Fruit fly (Drosophila melanogaster) whole organism, embryonic: ENCODE data around the gene Blos4.

Experiments used
- Abd-B ChIP-seq: fragments of 200-800 bp; sonication (Bioruptor generic); optimal IDR thresholded peaks from 2 replicates; lab custom pipeline; 2018; ENCODE audit warnings: missing biosample characterization, mild to moderate bottlenecking, missing genetic modification characterization, moderate library complexity
- B-H1 ChIP-seq: fragments of 200-800 bp; sonication (Bioruptor generic); IDR thresholded peaks from 3 replicates; pipeline ENCODE4 v1.3.6; 2022; ENCODE audit warnings: missing biosample characterization, missing genetic modification characterization
- CG10959 ChIP-seq: fragments of 200-800 bp; sonication (Bioruptor generic); IDR thresholded peaks from 2 replicates; pipeline ENCODE4 v1.3.6; 2022; ENCODE audit warnings: missing biosample characterization, missing genetic modification characterization
- CG11695 ChIP-seq: fragments of 200-800 bp; sonication (Bioruptor generic); IDR thresholded peaks from 3 replicates; pipeline ENCODE4 v1.3.6; 2022; ENCODE audit warnings: missing biosample characterization, missing genetic modification characterization
- CG11723 ChIP-seq: fragments of 200-800 bp; sonication (Bioruptor generic); optimal IDR thresholded peaks from 2 replicates; lab custom pipeline; 2017; ENCODE audit warnings: missing biosample characterization, mild to moderate bottlenecking, missing genetic modification characterization
- CG12659 ChIP-seq: fragments of 200-800 bp; sonication (Bioruptor generic); optimal IDR thresholded peaks from 3 replicates; lab custom pipeline; 2017; ENCODE audit warnings: mild to moderate bottlenecking, missing biosample characterization, missing genetic modification reagents, missing genetic modification characterization
- CG14710 ChIP-seq: fragments of 200-800 bp; sonication (Bioruptor generic); optimal IDR thresholded peaks from 3 replicates; lab custom pipeline; 2019; ENCODE audit warnings: missing biosample characterization, mild to moderate bottlenecking, missing genetic modification characterization, moderate library complexity
- CG1529 ChIP-seq: fragments of 200-800 bp; sonication (Bioruptor generic); optimal IDR thresholded peaks from 3 replicates; lab custom pipeline; 2018; ENCODE audit warnings: missing biosample characterization, missing genetic modification characterization
- CG15479 ChIP-seq: fragments of 200-800 bp; sonication (Bioruptor generic); optimal IDR thresholded peaks from 3 replicates; lab custom pipeline; 2019; ENCODE audit warnings: missing biosample characterization, mild to moderate bottlenecking, missing genetic modification characterization, moderate library complexity
- CG15601 ChIP-seq: fragments of 200-800 bp; sonication (Bioruptor generic); optimal IDR thresholded peaks from 3 replicates; lab custom pipeline; 2019; ENCODE audit warnings: missing biosample characterization, mild to moderate bottlenecking, missing genetic modification characterization, moderate library complexity
- CG16863 ChIP-seq: fragments of 200-800 bp; sonication (Bioruptor generic); optimal IDR thresholded peaks from 3 replicates; lab custom pipeline; 2016; ENCODE audit warnings: missing biosample characterization, missing genetic modification characterization
- CG17328 ChIP-seq: fragments of 200-800 bp; sonication (Bioruptor generic); IDR thresholded peaks from 2 replicates; pipeline ENCODE4 v1.3.6; 2022; ENCODE audit warnings: missing biosample characterization, missing genetic modification characterization
- CG17829 ChIP-seq: fragments of 200-800 bp; optimal IDR thresholded peaks from 2 replicates; lab custom pipeline; 2019; ENCODE audit warnings: missing biosample characterization, mild to moderate bottlenecking, missing genetic modification characterization, moderate library complexity
- CG18011 ChIP-seq: fragments of 200-800 bp; sonication (Bioruptor generic); optimal IDR thresholded peaks from 2 replicates; lab custom pipeline; 2017; ENCODE audit warnings: missing biosample characterization, missing genetic modification characterization, mild to moderate bottlenecking, moderate library complexity, missing genotype
- CG2712 ChIP-seq: fragments of 200-800 bp; optimal IDR thresholded peaks from 3 replicates; lab custom pipeline; 2019; ENCODE audit warnings: missing biosample characterization, mild to moderate bottlenecking, missing genetic modification characterization, moderate library complexity
- CG30431 ChIP-seq: fragments of 200-800 bp; sonication (Bioruptor generic); optimal IDR thresholded peaks from 2 replicates; lab custom pipeline; 2017; ENCODE audit warnings: missing biosample characterization, missing genetic modification characterization
- CG4424 ChIP-seq: fragments of 200-800 bp; sonication (Bioruptor generic); optimal IDR thresholded peaks from 3 replicates; lab custom pipeline; 2016; ENCODE audit warnings: missing biosample characterization, missing genetic modification characterization
- CG6683 ChIP-seq: fragments of 200-800 bp; sonication (Bioruptor generic); optimal IDR thresholded peaks from 2 replicates; lab custom pipeline; 2017; ENCODE audit warnings: missing biosample characterization, mild to moderate bottlenecking, missing genetic modification characterization, missing genetic modification reagents
- CG7963 ChIP-seq: fragments of 200-800 bp; sonication (Bioruptor generic); IDR thresholded peaks from 3 replicates; pipeline ENCODE4 v1.3.6; 2022; ENCODE audit warnings: missing biosample characterization, missing genetic modification characterization; ENCODE audit not compliant: partially characterized antibody
- CG8281 ChIP-seq: fragments of 200-800 bp; sonication (Bioruptor generic); optimal IDR thresholded peaks from 2 replicates; lab custom pipeline; 2018; ENCODE audit warnings: missing biosample characterization, mild to moderate bottlenecking, missing genetic modification characterization, moderate library complexity
- CG9437 ChIP-seq: fragments of 200-800 bp; sonication (Bioruptor generic); optimal IDR thresholded peaks from 2 replicates; lab custom pipeline; 2018; ENCODE audit warnings: missing biosample characterization, mild to moderate bottlenecking, missing genetic modification characterization
- Chrac-16 ChIP-seq: fragments of 200-800 bp; sonication (Bioruptor generic); optimal IDR thresholded peaks from 3 replicates; lab custom pipeline; 2016; ENCODE audit warnings: missing biosample characterization, missing genetic modification characterization
- Doc3 ChIP-seq: fragments of 200-800 bp; sonication (Bioruptor generic); IDR thresholded peaks from 3 replicates; pipeline ENCODE4 v1.3.6; 2022; ENCODE audit warnings: missing biosample characterization, missing genetic modification characterization; ENCODE audit not compliant: partially characterized antibody
- E2f2 ChIP-seq: fragments of 200-800 bp; sonication (Bioruptor generic); IDR thresholded peaks from 2 replicates; pipeline ENCODE4 v1.3.6; 2022; ENCODE audit warnings: missing biosample characterization, missing genetic modification characterization
- NC2α ChIP-seq: fragments of 200-800 bp; sonication (Bioruptor generic); optimal IDR thresholded peaks from 2 replicates; lab custom pipeline; 2016; ENCODE audit warnings: missing biosample characterization, missing genetic modification characterization
- NC2β ChIP-seq: fragments of 200-800 bp; sonication (Bioruptor generic); optimal IDR thresholded peaks from 2 replicates; lab custom pipeline; 2016; ENCODE audit warnings: missing biosample characterization, missing genetic modification characterization
- Neu2 ChIP-seq: fragments of 200-800 bp; sonication (Bioruptor generic); optimal IDR thresholded peaks from 3 replicates; lab custom pipeline; 2016; ENCODE audit warnings: missing biosample characterization, missing genetic modification characterization, borderline replicate concordance
- Nf-YB ChIP-seq: fragments of 200-800 bp; sonication (Bioruptor generic); optimal IDR thresholded peaks from 3 replicates; lab custom pipeline; 2019; ENCODE audit warnings: missing biosample characterization, mild to moderate bottlenecking, missing genetic modification characterization, moderate library complexity
- PHDP ChIP-seq: fragments of 200-800 bp; sonication (Bioruptor generic); optimal IDR thresholded peaks from 3 replicates; lab custom pipeline; 2018; ENCODE audit warnings: missing biosample characterization, mild to moderate bottlenecking, missing genetic modification characterization, moderate library complexity
- Sox102F ChIP-seq: fragments of 200-800 bp; sonication (Bioruptor generic); optimal IDR thresholded peaks from 2 replicates; lab custom pipeline; 2018; ENCODE audit warnings: missing biosample characterization, mild to moderate bottlenecking, missing genetic modification characterization, moderate library complexity
- Sry-δ ChIP-seq: fragments of 200-800 bp; sonication (Bioruptor generic); optimal IDR thresholded peaks from 2 replicates; lab custom pipeline; 2016; ENCODE audit warnings: missing biosample characterization, missing genetic modification characterization
- az2 ChIP-seq: fragments of 200-800 bp; sonication (Bioruptor generic); optimal IDR thresholded peaks from 3 replicates; lab custom pipeline; 2016; ENCODE audit warnings: missing biosample characterization, missing genetic modification characterization
- chif ChIP-seq, 2 experiments: fragments of 200-800 bp; sonication (Bioruptor generic); optimal IDR thresholded peaks; 3 replicates each; lab custom pipeline; 2016; ENCODE audit warnings: missing biosample characterization in 2 of 2, missing genetic modification characterization in 2 of 2
- crc ChIP-seq: fragments of 200-800 bp; sonication (Bioruptor generic); optimal IDR thresholded peaks from 2 replicates; lab custom pipeline; 2016; ENCODE audit warnings: missing biosample characterization, missing genetic modification characterization
- crol ChIP-seq: fragments of 200-800 bp; sonication (Bioruptor generic); IDR thresholded peaks from 2 replicates; pipeline ENCODE4 v1.3.6; 2022; ENCODE audit warnings: missing biosample characterization, missing genetic modification characterization
- cwo ChIP-seq: fragments of 200-800 bp; sonication (Bioruptor generic); optimal IDR thresholded peaks from 3 replicates; lab custom pipeline; 2017; ENCODE audit warnings: missing biosample characterization, missing genetic modification characterization, mild to moderate bottlenecking, moderate library complexity, missing genetic modification reagents
- dysf ChIP-seq: fragments of 200-800 bp; sonication (Bioruptor generic); IDR thresholded peaks from 3 replicates; pipeline ENCODE4 v1.3.6; 2022; ENCODE audit warnings: missing biosample characterization, missing genetic modification characterization
- grn ChIP-seq: fragments of 200-800 bp; sonication (Bioruptor generic); optimal IDR thresholded peaks from 3 replicates; lab custom pipeline; 2017; ENCODE audit warnings: missing biosample characterization, missing genetic modification characterization
- hb ChIP-seq: fragments of 200-800 bp; sonication (Bioruptor generic); IDR thresholded peaks from 3 replicates; pipeline ENCODE4 v1.3.6; 2022; ENCODE audit warnings: missing biosample characterization, missing genetic modification characterization; ENCODE audit not compliant: partially characterized antibody
- lilli ChIP-seq: fragments of 200-800 bp; sonication (Bioruptor generic); optimal IDR thresholded peaks from 3 replicates; lab custom pipeline; 2016; ENCODE audit warnings: missing biosample characterization, missing genetic modification characterization
- lola ChIP-seq, 3 experiments: fragments of >200 bp in 2 of 3; fragments of 200-800 bp in 1 of 3; sonication (Bioruptor generic) in 1 of 3; optimal IDR thresholded peaks; 2 replicates each; lab custom pipeline; 2017 to 2019; ENCODE audit warnings: missing biosample characterization in 3 of 3, missing genetic modification characterization in 3 of 3, mild to moderate bottlenecking in 1 of 3, moderate library complexity in 1 of 3
- lov ChIP-seq, 2 experiments: fragments of 200-800 bp in 1 of 2; fragments of >200 bp in 1 of 2; sonication (Bioruptor generic) in 1 of 2; IDR thresholded peaks in 1 of 2; optimal IDR thresholded peaks in 1 of 2; 2 replicates in 1 of 2; 3 replicates in 1 of 2; pipeline versions ENCODE4 v1.3.6 to Lab custom; 2017 to 2022; ENCODE audit warnings: missing biosample characterization in 1 of 2, missing genetic modification characterization in 1 of 2
- nmo ChIP-seq: fragments of 200-800 bp; sonication (Bioruptor generic); optimal IDR thresholded peaks from 2 replicates; lab custom pipeline; 2018; ENCODE audit warnings: missing biosample characterization, mild to moderate bottlenecking, missing genetic modification characterization, moderate library complexity
- onecut ChIP-seq: fragments of 200-800 bp; sonication (Bioruptor generic); IDR thresholded peaks from 2 replicates; pipeline ENCODE4 v1.3.6; 2022; ENCODE audit warnings: missing biosample characterization, missing genetic modification characterization
- pros ChIP-seq: fragments of 200-800 bp; sonication (Bioruptor generic); optimal IDR thresholded peaks from 3 replicates; lab custom pipeline; 2019; ENCODE audit warnings: missing biosample characterization, mild to moderate bottlenecking, missing genetic modification characterization, moderate library complexity
- schlank ChIP-seq: fragments of 200-800 bp; sonication (Bioruptor generic); optimal IDR thresholded peaks from 2 replicates; lab custom pipeline; 2018; ENCODE audit warnings: missing biosample characterization, mild to moderate bottlenecking, missing genetic modification characterization
- tio ChIP-seq: fragments of 200-800 bp; sonication (Bioruptor generic); optimal IDR thresholded peaks from 2 replicates; lab custom pipeline; 2017; ENCODE audit warnings: missing biosample characterization, missing genetic modification characterization, inconsistent platforms
- unpg ChIP-seq: fragments of 200-800 bp; sonication (Bioruptor generic); optimal IDR thresholded peaks from 3 replicates; lab custom pipeline; 2018; ENCODE audit warnings: missing biosample characterization, mild to moderate bottlenecking, missing genetic modification characterization, moderate library complexity

Gene Blos4

DNA sequence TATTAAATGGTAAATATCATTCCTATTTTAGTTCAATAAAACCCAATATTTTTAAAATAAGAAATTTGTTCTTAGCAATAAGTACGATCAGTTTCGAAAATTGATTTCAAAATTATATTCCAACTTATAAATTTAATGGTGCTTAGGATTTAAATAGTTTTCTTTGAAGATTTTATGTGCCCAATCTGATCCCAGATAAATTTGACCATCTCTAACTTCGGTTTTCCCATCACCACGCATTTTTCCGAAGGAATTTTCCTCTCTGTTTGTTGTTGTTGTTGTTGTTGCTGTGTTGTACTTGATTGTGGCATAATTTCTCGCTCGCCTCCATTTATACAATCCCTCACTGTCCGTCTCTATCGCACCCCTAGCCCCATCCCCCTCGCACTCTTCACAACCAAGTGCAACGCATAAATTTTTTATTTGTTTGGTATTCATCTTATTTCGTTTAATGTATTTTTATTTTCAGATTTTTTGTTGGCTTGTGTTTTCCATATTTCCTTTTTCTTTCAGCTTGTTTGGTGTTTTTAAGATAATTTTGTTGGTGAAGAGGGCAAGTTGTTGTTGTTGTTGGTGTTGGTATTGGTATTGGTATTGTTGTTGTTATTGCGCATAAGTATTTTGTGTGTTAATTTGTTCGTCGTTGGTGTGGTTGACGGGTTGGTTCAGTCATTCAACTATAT, 29.1 kb upstream of the Blos4 start (continued):
- TF ChIP-seq CG2712 (tag; lab: Kevin White, UChicago), result peak; percentile 63
- no peak for TF ChIP-seq PHDP (tag; lab: Kevin White, UChicago)
- peak; percentile 35 for TF ChIP-seq CG15479 (GFP tag; lab: Kevin White, UChicago)
- no peak for TF ChIP-seq Nf-YB (GFP tag; lab: Kevin White, UChicago)
- TF ChIP-seq schlank, result no peak
- TF ChIP-seq lola (GFP tag; optimal IDR thresholded peaks at IDR 0.05; lab: Kevin White, UChicago), result peak in 1 of 3 experiments; percentile 62
- TF ChIP-seq CG18011 (GFP tag; lab: Kevin White, UChicago), result no peak
- peak; percentile 30 for TF ChIP-seq CG4424 (GFP tag; lab: Kevin White, UChicago)
- TF ChIP-seq CG8281 (tag; lab: Kevin White, UChicago), result peak; percentile 51
- no peak for TF ChIP-seq CG7963
- TF ChIP-seq hb, result no peak
- peak; percentile 37 for TF ChIP-seq Sox102F (GFP tag; lab: Kevin White, UChicago)
- peak; percentile 20; the same call in 1 of the 3 replicates for TF ChIP-seq CG11695 (GFP tag; lab: Robert Waterston, UW)
- TF ChIP-seq E2f2 (GFP tag; lab: Robert Waterston, UW), result peak; percentile 9; the same call in 1 of the 2 replicates
- TF ChIP-seq Abd-B (GFP tag; lab: Kevin White, UChicago), result peak; percentile 12
- no peak for TF ChIP-seq cwo
- TF ChIP-seq NC2α (GFP tag; lab: Kevin White, UChicago), result no peak
- TF ChIP-seq CG1529, result no peak
- no peak for TF ChIP-seq CG6683 (GFP tag; lab: Kevin White, UChicago)
- peak; percentile 15 for TF ChIP-seq CG15601 (tag; lab: Kevin White, UChicago)
- no peak for TF ChIP-seq NC2β (GFP tag; lab: Kevin White, UChicago)
- no peak for TF ChIP-seq crc
- no peak for TF ChIP-seq Doc3 (GFP tag; lab: Robert Waterston, UW)
- no peak for TF ChIP-seq dysf (GFP tag; lab: Robert Waterston, UW)
- TF ChIP-seq CG12659 (GFP tag; lab: Kevin White, UChicago), result peak; percentile 26
- TF ChIP-seq CG14710 (tag; lab: Kevin White, UChicago), result peak; percentile 30
- no peak for TF ChIP-seq Neu2 (GFP tag; lab: Kevin White, UChicago)
- TF ChIP-seq pros (GFP tag; lab: Kevin White, UChicago), result peak; percentile 27
- no peak for TF ChIP-seq CG16863 (GFP tag; lab: Kevin White, UChicago)
- peak; percentile 26 for TF ChIP-seq CG17829 (tag; lab: Kevin White, UChicago)
- no peak for TF ChIP-seq lilli (GFP tag; lab: Kevin White, UChicago)
- peak; percentile 65 for TF ChIP-seq Sry-δ (GFP tag; lab: Kevin White, UChicago)
- no peak for TF ChIP-seq CG10959 (GFP tag; lab: Robert Waterston, UW)
- TF ChIP-seq CG30431 (GFP tag; lab: Kevin White, UChicago), result no peak
- TF ChIP-seq CG9437, result peak; percentile 0
- peak in 1 of 2 experiments; percentile 39 for TF ChIP-seq chif (GFP tag; optimal IDR thresholded peaks at IDR 0.05; lab: Kevin White, UChicago)
- peak; percentile 17 for TF ChIP-seq nmo (GFP tag; lab: Kevin White, UChicago)
- no peak for TF ChIP-seq CG11723 (GFP tag; lab: Kevin White, UChicago)
- no peak for TF ChIP-seq Chrac-16 (GFP tag; lab: Kevin White, UChicago)
- TF ChIP-seq az2 (GFP tag; lab: Kevin White, UChicago), result peak; percentile 51
- TF ChIP-seq onecut (GFP tag; lab: Robert Waterston, UW), result peak; percentile 32; the same call in 1 of the 2 replicates
- peak; percentile 61 for TF ChIP-seq crol (GFP tag; lab: Robert Waterston, UW)
- TF ChIP-seq grn (GFP tag; lab: Kevin White, UChicago), result peak; percentile 3
- peak; percentile 15 for TF ChIP-seq unpg (GFP tag; lab: Kevin White, UChicago)
- peak; percentile 36 for TF ChIP-seq tio (GFP tag; lab: Kevin White, UChicago)
- TF ChIP-seq CG17328 (GFP tag; lab: Robert Waterston, UW), result peak; percentile 55; the same call in 1 of the 2 replicates
- no peak; the same call in 2 of the 3 replicates for TF ChIP-seq B-H1 (GFP tag; lab: Robert Waterston, UW)
- TF ChIP-seq lov (optimal IDR thresholded peaks at IDR 0.05; lab: Kevin White, UChicago), result no peak
- TF ChIP-seq lov (GFP tag; IDR thresholded peaks at IDR 0.05; lab: Robert Waterston, UW), result peak; percentile 44; the same call in 2 of the 3 replicates
